Worm (Caenorhabditis elegans): Measurements from ENCODE around the gene dmd-4.
A peak's percentile ranks its signal among the peaks of the same experiment; 100 is the strongest.

Gene dmd-4

DNA sequence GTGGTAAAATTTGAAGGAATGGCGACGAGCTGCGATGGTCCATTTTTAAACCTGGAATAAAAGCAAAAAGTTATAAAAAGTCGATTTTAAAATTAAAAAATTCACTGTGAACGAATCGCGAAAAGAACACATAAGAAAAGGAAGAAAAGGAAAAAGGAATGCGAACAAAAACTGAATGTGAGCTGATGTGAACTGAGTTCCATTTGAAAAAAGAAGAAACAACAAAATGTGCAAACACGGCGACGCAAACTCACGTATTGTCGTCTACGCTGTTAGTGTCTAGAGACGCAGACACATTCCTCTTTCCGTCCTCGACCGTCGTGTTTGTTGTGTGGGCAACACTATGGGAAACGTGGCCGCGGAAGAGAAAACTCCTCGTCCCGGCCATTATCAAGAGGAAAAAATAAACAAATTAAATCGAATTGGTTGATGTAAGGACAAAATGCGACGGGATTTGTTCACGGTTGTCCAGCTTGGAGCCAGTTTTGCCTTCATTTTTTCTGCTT, 7.9 kb downstream of the dmd-4 start, which contains the start of the genes C27C12.1 and C27C12.4 (continued):
- peak; percentile 94 for TF ChIP-seq tbx-2 (tag; optimal IDR thresholded peaks at IDR 0.05)
- TF ChIP-seq mep-1 (tag; optimal IDR thresholded peaks at IDR 0.05) = peak; percentile 93
- peak in 3 of 6 experiments; percentile 44 to 70 (median 67) for TF ChIP-seq elt-3 (tag; optimal IDR thresholded peaks at IDR 0.05)
- TF ChIP-seq zag-1 (tag; optimal IDR thresholded peaks at IDR 0.05) = no peak
- TF ChIP-seq ama-1 (optimal IDR thresholded peaks at IDR 0.05) = no peak
- TF ChIP-seq snpc-4 (tag; optimal IDR thresholded peaks at IDR 0.05) = peak; percentile 86
- TF ChIP-seq aly-2 (tag; optimal IDR thresholded peaks at IDR 0.05) = peak; percentile 45
- peak; percentile 80 to 86 for TF ChIP-seq efl-1 (optimal IDR thresholded peaks at IDR 0.05)
- TF ChIP-seq efl-1 (GFP tag; optimal IDR thresholded peaks at IDR 0.05 in 1 of 2) = peak; percentile 67 to 95
- no peak for TF ChIP-seq hlh-17 (GFP tag; optimal IDR thresholded peaks at IDR 0.05; ENCODE audit: borderline replicate concordance)
- no peak for TF ChIP-seq pqm-1 (tag; optimal IDR thresholded peaks at IDR 0.05)
- peak; percentile 61 for TF ChIP-seq C04F5.9 (tag; optimal IDR thresholded peaks at IDR 0.05)
- TF ChIP-seq nhr-85 (tag) = peak; percentile 93
- peak; percentile 92 for TF ChIP-seq C16A3.4 (tag; optimal IDR thresholded peaks at IDR 0.05)
- TF ChIP-seq ceh-90 (tag; optimal IDR thresholded peaks at IDR 0.05) = peak; percentile 80
- TF ChIP-seq lir-3 (tag; optimal IDR thresholded peaks at IDR 0.05; ENCODE audit: poor library complexity) = peak; percentile 93
- TF ChIP-seq ets-5 (GFP tag; IDR thresholded peaks at IDR 0.05) = no peak
- TF ChIP-seq efl-3 (GFP tag; optimal IDR thresholded peaks at IDR 0.05) = no peak
- peak; percentile 95 for TF ChIP-seq nhr-71 (tag; optimal IDR thresholded peaks at IDR 0.05)
- TF ChIP-seq ztf-11 (tag; optimal IDR thresholded peaks at IDR 0.05) = peak in 1 of 2 experiments; percentile 82
- TF ChIP-seq unc-62 (GFP tag; optimal IDR thresholded peaks at IDR 0.05) = no peak
- TF ChIP-seq fkh-4 (tag; optimal IDR thresholded peaks at IDR 0.05; ENCODE audit: borderline replicate concordance) = peak; percentile 63
- TF ChIP-seq ces-1 (GFP tag; optimal IDR thresholded peaks at IDR 0.05) = no peak
- TF ChIP-seq vab-15 (tag; optimal IDR thresholded peaks at IDR 0.05) = no peak
- peak; percentile 88 for TF ChIP-seq nhr-19 (GFP tag; conservative IDR thresholded peaks at IDR 0.05)
- no peak for TF ChIP-seq nhr-76 (tag; optimal IDR thresholded peaks at IDR 0.05)
- peak; percentile 73 for TF ChIP-seq ztf-4 (tag; optimal IDR thresholded peaks at IDR 0.05)
- peak; percentile 83 for TF ChIP-seq mab-9 (GFP tag; IDR thresholded peaks at IDR 0.05)
- peak; percentile 66 for TF ChIP-seq nhr-77 (tag; optimal IDR thresholded peaks at IDR 0.05)
- peak; percentile 76 for TF ChIP-seq isw-1 (GFP tag; IDR thresholded peaks at IDR 0.05)
- TF ChIP-seq irx-1 (tag; optimal IDR thresholded peaks at IDR 0.05) = peak; percentile 85
- TF ChIP-seq mdl-1 (tag; optimal IDR thresholded peaks at IDR 0.05) = peak in 1 of 2 experiments; percentile 90
- TF ChIP-seq nhr-90 (tag; optimal IDR thresholded peaks at IDR 0.05; ENCODE audit: poor library complexity) = peak; percentile 90

DNA sequence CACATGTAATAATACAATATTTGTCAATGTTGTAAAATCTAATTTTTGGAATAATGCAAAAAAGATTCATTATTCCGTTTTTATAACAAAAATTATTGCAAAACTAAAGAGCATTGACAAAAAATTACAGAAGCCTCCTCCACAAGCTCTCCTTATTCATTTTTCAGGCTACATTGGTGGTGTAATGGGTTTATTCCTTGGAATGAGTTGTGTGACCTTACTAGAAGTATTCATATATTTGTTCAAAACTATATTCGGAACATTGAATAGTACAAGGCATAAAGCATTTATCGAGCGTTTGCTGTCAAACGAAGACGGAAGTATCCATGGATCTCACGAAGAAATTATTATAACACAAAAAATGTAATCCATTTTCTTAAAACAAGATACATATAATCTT, 9.7 kb downstream of the dmd-4 start:
- no peak for TF ChIP-seq efl-1 (optimal IDR thresholded peaks at IDR 0.05)
- TF ChIP-seq efl-1 (GFP tag; optimal IDR thresholded peaks at IDR 0.05 in 1 of 2) = peak in 1 of 2 experiments; percentile 91
- no peak for TF ChIP-seq tbx-2 (tag; optimal IDR thresholded peaks at IDR 0.05)

DNA sequence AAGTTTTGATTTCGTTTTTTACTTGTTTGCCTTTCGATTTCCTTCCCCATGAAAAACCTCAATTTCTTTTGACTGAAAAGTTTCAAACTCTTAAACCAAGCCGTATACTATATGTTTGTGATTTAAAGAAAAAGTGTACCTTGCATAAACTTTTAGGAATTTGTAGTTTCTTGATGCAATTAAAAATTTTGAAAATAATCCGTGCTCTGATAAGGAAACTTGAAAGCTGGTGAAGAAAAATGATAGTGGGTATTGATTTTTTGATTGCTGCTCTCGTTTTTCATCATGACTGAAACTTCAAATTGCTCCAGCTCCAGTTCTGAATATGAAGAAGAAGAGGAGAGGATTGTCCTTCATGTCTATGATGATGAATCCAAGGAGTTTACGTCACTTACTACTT, 12.6 kb downstream of the dmd-4 start, which contains the start of gene acd-3:
acd-3 (plus strand) TSS at position 222 of the 400 bp plus-strand sequence.
- TF ChIP-seq elt-2 (tag; optimal IDR thresholded peaks at IDR 0.05) (no peak), nhr-85 (tag) (peak; percentile 31), nhr-28 (tag; optimal IDR thresholded peaks at IDR 0.05) (no peak), aly-2 (tag; optimal IDR thresholded peaks at IDR 0.05) (no peak), Y116A8C.19 (tag; optimal IDR thresholded peaks at IDR 0.05; ENCODE audit: borderline replicate concordance) (no peak), alr-1 (tag; optimal IDR thresholded peaks at IDR 0.05; ENCODE audit: borderline replicate concordance) (no peak), ztf-4 (tag; optimal IDR thresholded peaks at IDR 0.05) (no peak), ceh-82 (tag; optimal IDR thresholded peaks at IDR 0.05) (no peak)

DNA sequence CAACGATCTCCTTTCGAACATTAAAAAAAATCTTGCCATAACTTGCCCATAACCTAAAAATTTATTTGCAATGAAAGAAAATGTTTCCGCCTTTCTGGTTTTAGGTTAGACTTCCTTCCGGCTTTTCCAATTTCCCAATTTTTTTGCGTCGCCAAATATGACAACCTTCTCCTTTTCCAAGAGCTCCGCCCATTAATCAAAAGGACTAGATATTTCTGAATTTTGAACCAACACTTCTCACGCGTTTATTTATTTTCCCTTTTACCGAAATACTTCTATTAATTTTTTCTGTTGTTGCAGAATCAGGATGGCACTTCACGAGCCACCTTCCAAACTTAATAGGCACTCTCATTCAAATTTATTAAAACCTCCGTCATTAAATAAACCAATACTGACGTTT, 16.0 kb downstream of the dmd-4 start, which contains the start of gene egrh-1:
egrh-1 (plus strand) TSS at position 301 of the 400 bp plus-strand sequence.
- TF ChIP-seq skn-1 (tag; optimal IDR thresholded peaks at IDR 0.05) (no peak), ztf-11 (tag; optimal IDR thresholded peaks at IDR 0.05) (no peak), nhr-85 (tag) (no peak), unc-62 (GFP tag; optimal IDR thresholded peaks at IDR 0.05) (no peak), fkh-8 (tag; optimal IDR thresholded peaks at IDR 0.05) (no peak), fkh-10 (GFP tag; optimal IDR thresholded peaks at IDR 0.05) (no peak), mdl-1 (tag; optimal IDR thresholded peaks at IDR 0.05) (no peak), elt-2 (tag; optimal IDR thresholded peaks at IDR 0.05) (no peak), sup-37 (GFP tag; optimal IDR thresholded peaks at IDR 0.05) (no peak), hlh-4 (tag; optimal IDR thresholded peaks at IDR 0.05) (no peak), unc-98 (GFP tag; IDR thresholded peaks at IDR 0.05) (no peak), aha-1 (tag; optimal IDR thresholded peaks at IDR 0.05) (no peak), swsn-7 (tag; optimal IDR thresholded peaks at IDR 0.05) (no peak), hlh-17 (GFP tag; optimal IDR thresholded peaks at IDR 0.05; ENCODE audit: borderline replicate concordance) (no peak), lsy-2 (tag; optimal IDR thresholded peaks at IDR 0.05) (no peak), ama-1 (optimal IDR thresholded peaks at IDR 0.05) (no peak)
